Fruit fly (Drosophila melanogaster) whole organism, pupa: ENCODE results near the gene rudhira.

ENCODE experiments used
- CG10348 ChIP-seq: fragments of 200-800 bp; sonication (Bioruptor generic); IDR thresholded peaks from 2 replicates; pipeline ENCODE4 v1.3.6; 2022; ENCODE audit warnings: missing biosample characterization, missing genetic modification characterization
- CG12605 ChIP-seq: fragments of 200-800 bp; sonication (Bioruptor generic); IDR thresholded peaks from 2 replicates; pipeline ENCODE4 v1.3.6; 2022; ENCODE audit warnings: missing biosample characterization, missing genetic modification characterization
- CG13204 ChIP-seq: fragments of 200-800 bp; sonication (Bioruptor generic); optimal IDR thresholded peaks from 2 replicates; lab custom pipeline; 2018; ENCODE audit warnings: missing biosample characterization, mild to moderate bottlenecking, missing genetic modification characterization, moderate library complexity
- CG14655 ChIP-seq: fragments of 200-800 bp; sonication (Bioruptor generic); optimal IDR thresholded peaks from 3 replicates; lab custom pipeline; 2017; ENCODE audit warnings: mild to moderate bottlenecking, missing biosample characterization, missing genetic modification reagents, missing genetic modification characterization
- CG15710 ChIP-seq: fragments of 200-800 bp; sonication (Bioruptor generic); optimal IDR thresholded peaks from 2 replicates; lab custom pipeline; 2018; ENCODE audit warnings: missing biosample characterization, mild to moderate bottlenecking, missing genetic modification characterization, moderate library complexity
- CG17806 ChIP-seq: fragments of 200-800 bp; sonication (Bioruptor generic); optimal IDR thresholded peaks from 2 replicates; lab custom pipeline; 2018; ENCODE audit warnings: missing biosample characterization, mild to moderate bottlenecking, missing genetic modification characterization, moderate library complexity
- CG32121 ChIP-seq: fragments of 200-800 bp; sonication (Bioruptor generic); IDR thresholded peaks from 2 replicates; pipeline ENCODE4 v1.3.6; 2022; ENCODE audit warnings: missing biosample characterization, missing genetic modification characterization
- CG34367 ChIP-seq: fragments of 200-800 bp; sonication (Bioruptor generic); optimal IDR thresholded peaks from 2 replicates; lab custom pipeline; 2018; ENCODE audit warnings: missing biosample characterization, mild to moderate bottlenecking, missing genetic modification characterization
- CG4496 ChIP-seq: fragments of 200-800 bp; sonication (Bioruptor generic); IDR thresholded peaks from 3 replicates; pipeline ENCODE4 v1.3.6; 2022; ENCODE audit warnings: missing biosample characterization, missing genetic modification characterization
- CG8159 ChIP-seq: fragments of 200-800 bp; sonication (Bioruptor generic); optimal IDR thresholded peaks from 3 replicates; lab custom pipeline; 2018; ENCODE audit warnings: missing biosample characterization, mild to moderate bottlenecking, missing genetic modification characterization, moderate library complexity
- CG8301 ChIP-seq: fragments of 200-800 bp; sonication (Bioruptor generic); optimal IDR thresholded peaks from 2 replicates; lab custom pipeline; 2018; ENCODE audit warnings: missing biosample characterization, mild to moderate bottlenecking, missing genetic modification characterization
- CG9948 ChIP-seq: fragments of 200-800 bp; sonication (Bioruptor generic); optimal IDR thresholded peaks from 2 replicates; lab custom pipeline; 2018; ENCODE audit warnings: missing biosample characterization, mild to moderate bottlenecking, missing genetic modification characterization, moderate library complexity
- D1 ChIP-seq: fragments of 200-800 bp; sonication (Bioruptor generic); optimal IDR thresholded peaks from 2 replicates; lab custom pipeline; 2018; ENCODE audit warnings: missing biosample characterization, mild to moderate bottlenecking, missing genetic modification characterization, moderate library complexity
- EcR ChIP-seq: fragments of 200-800 bp; sonication (Bioruptor generic); optimal IDR thresholded peaks from 3 replicates; lab custom pipeline; 2019; ENCODE audit warnings: missing biosample characterization, missing genetic modification characterization, mild to moderate bottlenecking, moderate library complexity, missing genetic modification reagents
- Ets98B ChIP-seq: fragments of 200-800 bp; sonication (Bioruptor generic); IDR thresholded peaks from 2 replicates; pipeline ENCODE4 v1.3.6; 2022; ENCODE audit warnings: missing biosample characterization, missing genetic modification characterization
- Pif1A ChIP-seq: fragments of 200-800 bp; sonication (Bioruptor generic); optimal IDR thresholded peaks from 3 replicates; lab custom pipeline; 2016; ENCODE audit warnings: missing biosample characterization, missing genetic modification characterization
- Pif1B ChIP-seq: fragments of 200-800 bp; sonication (Bioruptor generic); optimal IDR thresholded peaks from 3 replicates; lab custom pipeline; 2016; ENCODE audit warnings: missing biosample characterization, missing genetic modification characterization
- Snoo ChIP-seq: fragments of 200-800 bp; sonication (Bioruptor generic); optimal IDR thresholded peaks from 3 replicates; lab custom pipeline; 2017; ENCODE audit warnings: missing biosample characterization, mild to moderate bottlenecking, missing genetic modification characterization, inconsistent platforms
- fd96Ca ChIP-seq: fragments of 200-800 bp; sonication (Bioruptor generic); IDR thresholded peaks from 3 replicates; pipeline ENCODE4 v1.3.6; 2022; ENCODE audit warnings: missing biosample characterization, missing genetic modification characterization
- gl ChIP-seq: fragments of 200-800 bp; sonication (Bioruptor generic); optimal IDR thresholded peaks from 2 replicates; lab custom pipeline; 2018; ENCODE audit warnings: missing biosample characterization, mild to moderate bottlenecking, missing genetic modification characterization
- rn ChIP-seq: fragments of 200-800 bp; sonication (Bioruptor generic); IDR thresholded peaks from 2 replicates; pipeline ENCODE4 v1.3.6; 2022; ENCODE audit warnings: missing biosample characterization, missing genetic modification characterization

The rudhira gene

DNA sequence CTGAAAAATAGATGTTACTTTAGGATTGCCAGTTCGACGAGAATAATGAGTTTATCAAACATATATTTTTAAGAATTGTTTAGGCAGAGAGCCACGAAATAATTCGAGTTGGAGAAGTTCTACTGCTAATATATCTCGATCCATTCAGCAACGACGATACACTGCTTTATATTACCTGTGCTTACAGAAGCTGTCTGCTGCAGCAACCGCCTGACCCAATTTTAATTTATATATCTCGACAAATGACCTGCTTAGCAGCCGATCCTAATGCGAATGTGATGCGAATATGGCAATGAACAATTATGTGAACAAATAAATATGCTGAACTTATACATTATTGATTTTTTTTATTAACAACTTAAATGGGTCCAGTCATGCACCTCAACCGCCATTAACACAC, 18.2 kb upstream of the rudhira start:
- TF ChIP-seq Ets98B (GFP tag; lab: Robert Waterston, UW) = no peak
- no peak for TF ChIP-seq CG9948 (tag; lab: Kevin White, UChicago)
- no peak for TF ChIP-seq CG17806 (tag; lab: Kevin White, UChicago)
- TF ChIP-seq CG8301 (tag; lab: Kevin White, UChicago) = no peak
- no peak for TF ChIP-seq gl (tag; lab: Kevin White, UChicago)
- no peak for TF ChIP-seq CG32121 (GFP tag; lab: Robert Waterston, UW)
- TF ChIP-seq CG15710 (tag; lab: Kevin White, UChicago) = no peak
- no peak for TF ChIP-seq CG8159 (tag; lab: Kevin White, UChicago)
- TF ChIP-seq EcR = no peak
- no peak for TF ChIP-seq rn (GFP tag; lab: Robert Waterston, UW)
- TF ChIP-seq fd96Ca (GFP tag; lab: Robert Waterston, UW) = no peak
- TF ChIP-seq CG10348 (GFP tag; lab: Robert Waterston, UW) = no peak

DNA sequence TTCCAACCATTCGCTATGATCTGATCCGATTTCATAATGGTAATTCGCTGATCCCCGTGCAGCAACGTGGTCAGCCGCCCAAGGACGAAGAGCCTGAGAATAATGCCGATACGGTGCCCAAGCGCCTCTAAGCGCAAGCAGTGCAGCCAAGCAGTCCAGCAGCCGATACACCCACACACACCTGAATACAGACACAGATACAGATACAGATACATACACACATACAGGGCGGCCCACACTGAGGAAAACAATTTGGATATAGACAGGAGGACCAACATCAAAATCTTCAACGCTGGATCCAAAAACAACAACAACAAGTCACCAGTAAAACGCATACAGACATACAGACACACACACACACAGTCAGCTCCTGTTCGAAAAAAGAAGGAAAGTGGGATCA, 16.8 kb upstream of the rudhira start:
- TF ChIP-seq CG4496 (GFP tag; lab: Robert Waterston, UW) (0 out of 3 replicates have a peak, but pooled peaks have one; percentile 13), CG32121 (GFP tag; lab: Robert Waterston, UW) (no peak)

DNA sequence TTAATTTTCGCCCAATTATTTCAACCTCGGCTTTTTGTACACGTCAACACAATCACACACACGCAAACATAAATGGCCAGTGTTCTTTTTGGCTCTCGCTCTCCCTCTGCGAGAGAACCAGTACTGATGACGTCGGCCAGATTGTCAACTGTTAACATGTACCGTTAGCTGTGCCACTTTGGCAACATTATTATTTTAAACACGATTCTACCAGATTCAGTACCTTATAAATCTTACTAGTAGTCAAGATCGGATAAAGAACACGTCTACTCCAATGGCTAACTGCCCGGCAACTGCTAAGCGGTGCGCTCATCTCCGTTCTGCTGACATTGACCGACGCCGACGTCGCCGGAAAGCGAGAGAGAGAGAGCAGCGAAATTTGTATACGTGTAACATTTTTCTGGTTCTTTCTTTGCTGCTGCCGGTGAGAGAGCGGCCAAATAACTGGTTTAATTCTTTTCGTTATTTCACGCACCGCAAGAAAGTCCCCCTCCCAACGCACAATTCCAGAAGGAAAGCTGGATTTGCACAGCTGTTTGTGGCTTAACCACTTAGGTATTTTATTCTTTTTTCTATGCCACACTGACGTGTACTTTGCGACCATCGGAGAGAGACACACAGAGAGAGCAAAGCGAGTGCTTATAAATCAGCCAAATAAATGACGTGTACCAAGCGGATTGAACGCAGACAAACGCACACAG, 11.5 kb upstream of the rudhira start:
- TF ChIP-seq Pif1B (no peak), CG9948 (tag; lab: Kevin White, UChicago) (no peak), CG15710 (tag; lab: Kevin White, UChicago) (no peak), D1 (tag; lab: Kevin White, UChicago) (no peak), CG14655 (GFP tag; lab: Kevin White, UChicago) (peak; percentile 23), Pif1A (GFP tag; lab: Kevin White, UChicago) (no peak), CG8301 (tag; lab: Kevin White, UChicago) (peak; percentile 3), Ets98B (GFP tag; lab: Robert Waterston, UW) (no peak; the same call in 1 of the 2 replicates), Snoo (tag; lab: Kevin White, UChicago) (no peak), EcR (peak; percentile 94), fd96Ca (GFP tag; lab: Robert Waterston, UW) (no peak), CG10348 (GFP tag; lab: Robert Waterston, UW) (no peak), gl (tag; lab: Kevin White, UChicago) (peak; percentile 5), rn (GFP tag; lab: Robert Waterston, UW) (no peak), CG13204 (GFP tag; lab: Kevin White, UChicago) (peak; percentile 15), CG32121 (GFP tag; lab: Robert Waterston, UW) (0 out of 2 replicates have a peak, but pooled peaks have one; percentile 17), CG12605 (no peak), CG17806 (tag; lab: Kevin White, UChicago) (no peak), CG4496 (GFP tag; lab: Robert Waterston, UW) (0 out of 3 replicates have a peak, but pooled peaks have one; percentile 27), CG8159 (tag; lab: Kevin White, UChicago) (no peak), CG34367 (tag; lab: Kevin White, UChicago) (no peak)

DNA sequence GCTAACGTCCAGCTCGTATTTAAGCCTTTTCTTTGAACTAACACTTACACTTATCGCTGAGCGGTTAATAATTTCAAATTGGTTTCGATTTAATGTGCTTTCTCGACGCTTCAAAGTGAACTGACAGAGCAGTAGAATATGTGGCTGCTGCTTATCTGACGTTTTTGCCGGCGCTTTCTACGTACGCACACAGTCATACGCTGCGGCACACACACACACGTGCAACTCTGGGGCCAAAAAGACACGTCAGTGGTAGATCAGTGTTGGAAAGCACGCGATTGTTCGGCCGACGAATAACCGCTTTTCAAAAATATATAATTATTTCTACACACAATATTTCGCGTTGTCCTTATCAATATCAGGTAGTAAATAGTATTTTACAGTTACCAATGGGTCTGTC, 10.5 kb upstream of the rudhira start:
- TF ChIP-seq Pif1B (no peak), CG34367 (tag; lab: Kevin White, UChicago) (no peak), Snoo (tag; lab: Kevin White, UChicago) (no peak), CG17806 (tag; lab: Kevin White, UChicago) (no peak), CG12605 (no peak), CG32121 (GFP tag; lab: Robert Waterston, UW) (0 out of 2 replicates have a peak, but pooled peaks have one; percentile 16), CG4496 (GFP tag; lab: Robert Waterston, UW) (0 out of 3 replicates have a peak, but pooled peaks have one; percentile 42), CG8159 (tag; lab: Kevin White, UChicago) (no peak), CG13204 (GFP tag; lab: Kevin White, UChicago) (no peak), gl (tag; lab: Kevin White, UChicago) (peak; percentile 5), CG8301 (tag; lab: Kevin White, UChicago) (no peak), D1 (tag; lab: Kevin White, UChicago) (no peak), EcR (no peak), CG9948 (tag; lab: Kevin White, UChicago) (no peak), Pif1A (GFP tag; lab: Kevin White, UChicago) (no peak), Ets98B (GFP tag; lab: Robert Waterston, UW) (0 out of 2 replicates have a peak, but pooled peaks have one; percentile 20), fd96Ca (GFP tag; lab: Robert Waterston, UW) (no peak; the same call in 2 of the 3 replicates), CG14655 (GFP tag; lab: Kevin White, UChicago) (no peak), CG10348 (GFP tag; lab: Robert Waterston, UW) (no peak), rn (GFP tag; lab: Robert Waterston, UW) (no peak), CG15710 (tag; lab: Kevin White, UChicago) (no peak)

DNA sequence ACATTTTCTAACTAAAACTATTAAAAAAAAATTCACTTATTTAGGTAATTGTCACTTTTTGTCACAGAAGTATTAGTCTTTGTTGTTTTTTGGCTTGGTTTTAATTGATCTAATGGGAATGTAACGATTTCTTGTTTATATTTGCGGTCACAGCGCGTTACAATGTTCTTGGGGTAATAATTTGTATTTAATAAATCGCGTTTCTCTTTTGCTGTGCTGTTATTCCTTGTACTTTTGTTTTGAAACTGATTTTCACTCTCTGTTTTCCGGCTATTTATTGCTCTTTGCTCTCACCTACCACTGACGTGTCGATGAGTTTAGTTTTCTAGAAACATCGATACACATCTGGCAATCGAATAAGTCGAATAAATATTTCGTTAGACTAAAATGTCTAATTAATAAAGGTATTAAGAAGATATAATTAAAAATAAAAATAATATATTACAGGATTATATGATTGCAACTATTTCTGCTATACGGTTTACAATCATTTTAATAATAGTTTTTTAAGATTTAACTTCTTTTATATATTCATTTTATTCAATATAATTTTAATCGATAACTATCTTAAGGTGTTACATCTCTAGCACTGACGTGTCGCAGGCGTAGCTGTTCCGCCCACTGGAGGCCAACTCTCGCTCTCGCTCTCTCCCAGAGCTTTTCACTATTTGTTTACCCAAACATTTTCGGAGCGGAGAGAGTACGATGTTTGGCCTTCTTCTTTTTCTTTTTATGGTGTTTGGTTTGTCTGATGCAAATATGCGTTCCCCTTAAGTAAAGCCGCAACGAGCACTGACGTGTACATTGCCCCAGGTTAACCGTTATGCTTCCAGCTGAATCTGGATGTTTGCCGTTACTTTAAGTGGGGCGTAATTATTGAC, 9.6 kb upstream of the rudhira start, which contains the start of gene Hsc70-3:
Hsc70-3 (minus strand) TSS at position 251 of the 881 bp plus-strand sequence.
- TF ChIP-seq CG17806 (tag; lab: Kevin White, UChicago) (no peak), D1 (tag; lab: Kevin White, UChicago) (no peak), CG8159 (tag; lab: Kevin White, UChicago) (no peak), EcR (peak; percentile 31), CG15710 (tag; lab: Kevin White, UChicago) (no peak), Ets98B (GFP tag; lab: Robert Waterston, UW) (peak; percentile 52), gl (tag; lab: Kevin White, UChicago) (peak; percentile 7), Pif1A (GFP tag; lab: Kevin White, UChicago) (peak; percentile 37), Snoo (tag; lab: Kevin White, UChicago) (peak; percentile 4), CG14655 (GFP tag; lab: Kevin White, UChicago) (peak; percentile 5), CG10348 (GFP tag; lab: Robert Waterston, UW) (no peak), CG8301 (tag; lab: Kevin White, UChicago) (no peak), fd96Ca (GFP tag; lab: Robert Waterston, UW) (no peak; the same call in 2 of the 3 replicates), CG34367 (tag; lab: Kevin White, UChicago) (no peak), CG9948 (tag; lab: Kevin White, UChicago) (no peak), CG12605 (peak; percentile 42; the same call in 1 of the 2 replicates), CG32121 (GFP tag; lab: Robert Waterston, UW) (no peak), CG13204 (GFP tag; lab: Kevin White, UChicago) (no peak), Pif1B (peak; percentile 44), rn (GFP tag; lab: Robert Waterston, UW) (no peak), CG4496 (GFP tag; lab: Robert Waterston, UW) (peak; percentile 45; the same call in 1 of the 3 replicates)
